Worm (Caenorhabditis elegans): ENCODE results near the gene C35D10.7.

DNA sequence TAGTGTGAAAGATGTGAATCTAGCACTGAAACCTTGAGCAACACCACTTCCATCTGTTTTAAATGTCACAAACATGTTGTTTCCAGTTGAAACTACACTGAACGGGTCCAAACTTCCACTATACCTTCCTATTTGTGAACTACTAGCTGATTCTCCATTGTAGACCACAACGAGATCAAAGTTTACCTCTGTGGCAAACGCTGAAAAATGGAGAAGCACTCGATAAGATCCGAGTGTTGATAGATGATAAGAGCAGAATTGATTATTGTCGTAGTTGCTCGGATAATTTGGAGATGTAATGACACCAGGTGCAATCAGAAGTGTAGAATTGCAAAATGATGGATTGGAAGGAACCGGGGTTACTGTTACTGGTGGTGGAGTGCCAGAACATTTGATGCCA lies 26.0 kb downstream of the C35D10.7 start:
- no peak for TF ChIP-seq unc-62 (GFP tag; optimal IDR thresholded peaks at IDR 0.05)
- no peak for TF ChIP-seq nhr-12 (tag; optimal IDR thresholded peaks at IDR 0.05)
- no peak for TF ChIP-seq ces-1 (GFP tag; optimal IDR thresholded peaks at IDR 0.05)
- TF ChIP-seq unc-39 (tag; optimal IDR thresholded peaks at IDR 0.05) = no peak
- TF ChIP-seq snpc-4 (tag; optimal IDR thresholded peaks at IDR 0.05) = no peak
- TF ChIP-seq blmp-1 (tag; optimal IDR thresholded peaks at IDR 0.05) = no peak

Measured in whole organism, mixed stage, embryonic.